Worm (Caenorhabditis elegans) whole organism, mixed stage, embryonic: ENCODE results near the gene K07C11.7.

Source experiments
- M03D4.4 ChIP-seq: sonication (generic microtip); optimal IDR thresholded peaks from 2 replicates; lab custom pipeline; 2017; ENCODE audit warnings: mild to moderate bottlenecking, missing genetic modification characterization, missing compliant biosample characterization
- bed-3 ChIP-seq: fragments of 200-800 bp; sonication (Bioruptor generic); optimal IDR thresholded peaks from 3 replicates; lab custom pipeline; 2018; ENCODE audit warnings: mild to moderate bottlenecking, missing genetic modification characterization, moderate library complexity, missing compliant biosample characterization
- ceh-39 ChIP-seq: fragments of 150-350 bp; optimal IDR thresholded peaks from 2 replicates; lab custom pipeline; 2014; ENCODE audit warnings: missing biosample characterization, missing genetic modification characterization
- ceh-83 ChIP-seq: fragments of 200-800 bp; sonication (Bioruptor generic); optimal IDR thresholded peaks from 2 replicates; lab custom pipeline; 2018; ENCODE audit warnings: mild to moderate bottlenecking, missing genetic modification characterization, missing compliant biosample characterization
- ces-1 ChIP-seq: fragments of 150-350 bp; optimal IDR thresholded peaks from 2 replicates; lab custom pipeline; 2014; ENCODE audit warnings: missing biosample characterization, missing genetic modification reagents, missing genetic modification characterization
- cnd-1 ChIP-seq: fragments of 200-800 bp; sonication (Bioruptor generic); optimal IDR thresholded peaks from 2 replicates; lab custom pipeline; 2018; ENCODE audit warnings: mild to moderate bottlenecking, missing genetic modification characterization, missing compliant biosample characterization
- drap-1 ChIP-seq: fragments of 200-800 bp; sonication (Bioruptor generic); optimal IDR thresholded peaks from 3 replicates; lab custom pipeline; 2018; ENCODE audit warnings: mild to moderate bottlenecking, missing genetic modification characterization, missing compliant biosample characterization
- elt-3 ChIP-seq: fragments of 150-350 bp; optimal IDR thresholded peaks from 2 replicates; lab custom pipeline; 2014; ENCODE audit warnings: missing biosample characterization, missing genetic modification characterization
- flh-1 ChIP-seq: fragments of 200-800 bp; sonication (Bioruptor generic); optimal IDR thresholded peaks from 2 replicates; lab custom pipeline; 2018; ENCODE audit warnings: mild to moderate bottlenecking, missing genetic modification characterization, moderate library complexity, missing compliant biosample characterization
- ham-2 ChIP-seq: fragments of 200-800 bp; sonication (Bioruptor generic); optimal IDR thresholded peaks from 2 replicates; lab custom pipeline; 2018; ENCODE audit warnings: mild to moderate bottlenecking, missing genetic modification characterization, missing compliant biosample characterization
- hlh-1 ChIP-seq: fragments of 150-350 bp; optimal IDR thresholded peaks from 2 replicates; lab custom pipeline; 2014; ENCODE audit warnings: missing biosample characterization, missing genetic modification reagents, missing genetic modification characterization
- lin-13 ChIP-seq: fragments of 150-350 bp; optimal IDR thresholded peaks from 2 replicates; lab custom pipeline; 2014; ENCODE audit warnings: missing biosample characterization, missing genetic modification characterization
- lin-32 ChIP-seq: fragments of 200-800 bp; sonication (Bioruptor generic); optimal IDR thresholded peaks from 2 replicates; lab custom pipeline; 2018; ENCODE audit warnings: mild to moderate bottlenecking, missing genetic modification characterization, missing compliant biosample characterization
- lsy-2 ChIP-seq: fragments of 150-350 bp; optimal IDR thresholded peaks from 2 replicates; lab custom pipeline; 2014; ENCODE audit warnings: missing biosample characterization, missing genetic modification characterization
- mep-1 ChIP-seq: fragments of 150-350 bp; optimal IDR thresholded peaks from 2 replicates; lab custom pipeline; 2017; ENCODE audit warnings: missing biosample characterization, missing genetic modification reagents, missing genetic modification characterization, inconsistent platforms
- mls-2 ChIP-seq: sonication (generic microtip); optimal IDR thresholded peaks from 2 replicates; lab custom pipeline; 2016; ENCODE audit warnings: mild to moderate bottlenecking, missing genetic modification characterization, moderate library complexity, missing compliant biosample characterization
- nhr-12 ChIP-seq: fragments of 150-350 bp; optimal IDR thresholded peaks from 2 replicates; lab custom pipeline; 2014; ENCODE audit warnings: missing biosample characterization, missing genetic modification characterization
- nhr-2 ChIP-seq: fragments of 150-350 bp; optimal IDR thresholded peaks from 2 replicates; lab custom pipeline; 2014; ENCODE audit warnings: missing biosample characterization, missing genetic modification characterization
- nhr-28 ChIP-seq: fragments of 150-350 bp; optimal IDR thresholded peaks from 2 replicates; lab custom pipeline; 2014; ENCODE audit warnings: missing biosample characterization, missing genetic modification characterization
- nhr-76 ChIP-seq: sonication (generic microtip); optimal IDR thresholded peaks from 2 replicates; lab custom pipeline; 2017; ENCODE audit warnings: missing biosample characterization, missing genetic modification characterization
- pha-4 ChIP-seq: fragments of 150-350 bp; optimal IDR thresholded peaks from 2 replicates; lab custom pipeline; 2018; ENCODE audit warnings: missing biosample characterization, missing genetic modification reagents, missing genetic modification characterization
- sem-2 ChIP-seq: fragments of 200-800 bp; sonication (Bioruptor generic); optimal IDR thresholded peaks from 2 replicates; lab custom pipeline; 2018; ENCODE audit warnings: mild to moderate bottlenecking, missing genetic modification characterization, missing compliant biosample characterization
- snpc-4 ChIP-seq: fragments of 150-350 bp; optimal IDR thresholded peaks from 2 replicates; lab custom pipeline; 2014; ENCODE audit warnings: missing biosample characterization, missing genetic modification characterization
- sptf-1 ChIP-seq: sonication (generic microtip); optimal IDR thresholded peaks from 2 replicates; lab custom pipeline; 2017; ENCODE audit warnings: mild to moderate bottlenecking, missing genetic modification characterization, moderate library complexity, missing compliant biosample characterization
- tbx-8 ChIP-seq: fragments of 200-800 bp; sonication (Bioruptor generic); optimal IDR thresholded peaks from 2 replicates; lab custom pipeline; 2018; ENCODE audit warnings: mild to moderate bottlenecking, missing genetic modification characterization, moderate library complexity, missing compliant biosample characterization
- unc-120 ChIP-seq: sonication (generic microtip); optimal IDR thresholded peaks from 2 replicates; lab custom pipeline; 2017; ENCODE audit warnings: missing genetic modification characterization, missing compliant biosample characterization; ENCODE audit not compliant: poor library complexity, severe bottlenecking
- unc-39 ChIP-seq: fragments of 150-350 bp; optimal IDR thresholded peaks from 2 replicates; lab custom pipeline; 2014; ENCODE audit warnings: missing biosample characterization, missing genetic modification characterization
- zip-8 ChIP-seq: fragments of 150-350 bp; optimal IDR thresholded peaks from 2 replicates; lab custom pipeline; 2014; ENCODE audit warnings: missing biosample characterization, missing genetic modification characterization
- ztf-11 ChIP-seq: fragments of 150-350 bp; optimal IDR thresholded peaks from 2 replicates; lab custom pipeline; 2014; ENCODE audit warnings: missing biosample characterization, missing genetic modification characterization

Gene K07C11.7

DNA sequence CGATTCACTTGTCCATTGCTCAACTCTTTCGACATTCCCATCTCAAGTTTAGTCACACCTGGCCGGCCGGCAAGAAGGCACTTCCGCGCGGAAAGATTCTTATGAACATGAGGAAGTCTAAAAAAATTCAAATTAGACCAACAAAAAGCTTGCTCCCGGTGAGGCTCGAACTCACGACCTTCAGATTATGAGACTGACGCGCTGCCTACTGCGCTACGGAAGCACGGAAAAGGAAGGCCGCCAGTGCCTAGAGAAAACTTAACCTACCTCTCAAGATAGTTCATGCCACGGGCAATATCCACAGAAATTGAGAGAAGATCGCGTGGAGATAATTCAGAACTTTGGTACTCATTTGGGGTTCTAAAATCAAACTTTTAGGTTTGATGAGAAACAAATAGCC lies 16.3 kb upstream of the K07C11.7 start:
- no peak for TF ChIP-seq sem-2
- peak; percentile 68 for TF ChIP-seq ceh-83 (GFP tag; lab: Kevin White, UChicago)
- peak; percentile 5 for TF ChIP-seq M03D4.4 (tag; lab: Kevin White, UChicago)
- peak; percentile 11 for TF ChIP-seq drap-1 (GFP tag; lab: Kevin White, UChicago)
- no peak for TF ChIP-seq nhr-2 (tag; lab: Kevin White, UChicago)
- peak; percentile 38 for TF ChIP-seq unc-120 (tag; lab: Kevin White, UChicago)
- TF ChIP-seq, all 35 proteins: peak for 4

DNA sequence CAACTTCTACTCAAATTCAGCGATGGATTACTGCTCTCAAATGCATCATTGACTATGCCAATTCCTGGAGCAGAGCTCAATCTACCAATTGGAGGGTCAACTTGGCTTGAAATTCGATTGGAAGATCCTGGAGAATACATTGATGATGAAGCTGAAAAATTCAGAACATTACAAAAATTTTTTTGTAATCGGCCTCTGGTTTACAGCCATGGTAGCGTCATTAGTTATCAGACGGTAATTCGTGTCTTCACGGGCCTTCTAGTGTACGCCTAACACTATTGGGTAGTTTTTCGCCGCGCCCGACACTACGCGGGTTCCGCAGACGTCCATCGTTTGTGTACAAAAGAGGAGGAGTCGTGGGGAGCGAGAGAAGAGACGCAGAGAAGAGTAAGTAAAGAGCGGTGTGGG lies 14.9 kb upstream of the K07C11.7 start:
- TF ChIP-seq ceh-83 (GFP tag; lab: Kevin White, UChicago): no peak
- TF ChIP-seq mep-1 (tag; lab: Kevin White, UChicago): peak; percentile 23
- TF ChIP-seq lin-13 (tag; lab: Kevin White, UChicago): peak; percentile 17
- peak; percentile 31 for TF ChIP-seq sptf-1 (tag; lab: Kevin White, UChicago)
- TF ChIP-seq lin-32 (GFP tag; lab: Kevin White, UChicago): no peak
- no peak for TF ChIP-seq unc-39 (tag; lab: Kevin White, UChicago)
- peak; percentile 39 for TF ChIP-seq ceh-39 (tag; lab: Kevin White, UChicago)
- no peak for TF ChIP-seq ces-1
- TF ChIP-seq sem-2: no peak
- TF ChIP-seq flh-1 (GFP tag; lab: Kevin White, UChicago): no peak
- TF ChIP-seq hlh-1 (tag; lab: Kevin White, UChicago): peak; percentile 4
- TF ChIP-seq pha-4 (tag; lab: Kevin White, UChicago): peak; percentile 39
- TF ChIP-seq ztf-11 (tag; lab: Kevin White, UChicago): no peak
- TF ChIP-seq unc-120 (tag; lab: Kevin White, UChicago): peak; percentile 95
- peak; percentile 8 for TF ChIP-seq cnd-1
- no peak for TF ChIP-seq nhr-76 (tag; lab: Kevin White, UChicago)
- TF ChIP-seq nhr-28 (tag; lab: Kevin White, UChicago): no peak
- TF ChIP-seq drap-1 (GFP tag; lab: Kevin White, UChicago): peak; percentile 83
- TF ChIP-seq lsy-2: peak; percentile 39

DNA sequence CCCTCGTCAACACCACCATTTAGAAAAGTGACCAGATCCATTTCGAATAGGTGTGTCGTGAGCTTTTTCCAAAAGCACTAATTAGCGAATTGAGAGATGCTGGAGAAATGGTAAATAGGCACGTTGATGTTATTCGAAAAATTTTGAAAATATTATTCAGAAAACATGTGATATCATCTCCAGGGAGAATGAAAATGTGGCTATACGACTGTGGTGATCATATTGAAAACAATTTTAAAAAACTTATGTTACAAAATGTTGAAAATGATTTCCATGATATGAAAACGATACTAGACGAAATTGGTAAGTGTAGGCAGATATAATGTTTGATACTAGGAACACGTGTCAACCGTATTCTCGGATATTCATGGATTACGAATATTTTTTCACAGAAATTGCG lies 13.0 kb upstream of the K07C11.7 start, which contains the start of gene K07C11.10:
Gene K07C11.10 (minus strand): TSS at position 101 of the 400 bp plus-strand sequence.
- TF ChIP-seq ham-2 (GFP tag; lab: Kevin White, UChicago) (no peak), ces-1 (no peak), snpc-4 (tag; lab: Kevin White, UChicago) (no peak)

DNA sequence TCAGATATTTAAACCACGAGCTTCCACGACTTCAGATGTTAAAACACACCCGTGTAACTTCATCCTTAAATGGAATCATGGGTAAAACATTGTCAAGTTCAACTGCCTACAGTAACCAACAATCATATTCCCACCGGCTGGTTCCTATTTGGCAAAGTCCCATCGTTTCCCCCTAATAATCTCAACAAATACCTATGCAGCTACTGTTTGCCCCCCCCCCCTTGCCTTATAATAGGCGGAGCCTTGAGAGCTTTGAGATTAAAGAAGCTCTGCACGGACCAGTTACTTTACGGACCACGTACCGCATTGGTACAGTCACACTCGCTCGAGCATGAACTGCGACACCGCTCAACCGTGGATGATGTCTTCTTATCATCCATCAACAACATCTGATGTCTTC lies 10.9 kb upstream of the K07C11.7 start, which contains the start of gene pax-1:
Gene pax-1 (plus strand): TSS at position 301 of the 400 bp plus-strand sequence.
- TF ChIP-seq cnd-1: no peak
- no peak for TF ChIP-seq M03D4.4 (tag; lab: Kevin White, UChicago)
- no peak for TF ChIP-seq drap-1 (GFP tag; lab: Kevin White, UChicago)
- TF ChIP-seq tbx-8 (GFP tag; lab: Kevin White, UChicago): no peak
- no peak for TF ChIP-seq hlh-1 (tag; lab: Kevin White, UChicago)
- no peak for TF ChIP-seq ces-1
- no peak for TF ChIP-seq nhr-2 (tag; lab: Kevin White, UChicago)
- TF ChIP-seq lsy-2: no peak
- TF ChIP-seq pha-4 (tag; lab: Kevin White, UChicago): no peak
- TF ChIP-seq, all 35 proteins: peak for 0

DNA sequence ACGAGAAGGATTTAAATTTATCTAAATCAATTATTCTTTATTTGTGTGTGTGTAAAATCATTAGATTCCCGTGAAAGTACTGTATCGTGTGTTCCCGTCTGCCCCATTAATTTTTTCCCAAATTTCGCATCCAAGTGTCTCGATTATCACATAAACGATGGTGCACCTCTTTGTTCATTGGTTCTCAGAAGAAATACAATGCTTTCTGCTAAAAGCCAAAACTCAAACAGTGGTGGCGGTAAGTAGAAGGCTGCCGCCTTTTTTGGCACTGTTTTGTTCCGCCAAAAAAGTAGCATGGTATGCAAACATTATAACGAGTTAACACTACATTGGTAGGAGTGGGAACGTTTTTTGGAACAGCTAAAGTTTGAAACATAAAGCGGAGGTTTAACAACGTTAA lies 9.6 kb upstream of the K07C11.7 start:
- TF ChIP-seq cnd-1 (no peak), lin-13 (tag; lab: Kevin White, UChicago) (no peak), unc-120 (tag; lab: Kevin White, UChicago) (no peak), drap-1 (GFP tag; lab: Kevin White, UChicago) (no peak), mls-2 (no peak), elt-3 (no peak), mep-1 (tag; lab: Kevin White, UChicago) (no peak), unc-39 (tag; lab: Kevin White, UChicago) (no peak), nhr-12 (tag; lab: Kevin White, UChicago) (no peak), flh-1 (GFP tag; lab: Kevin White, UChicago) (no peak), nhr-76 (tag; lab: Kevin White, UChicago) (no peak), sem-2 (no peak), zip-8 (tag; lab: Kevin White, UChicago) (no peak), ceh-39 (tag; lab: Kevin White, UChicago) (no peak), lin-32 (GFP tag; lab: Kevin White, UChicago) (no peak), bed-3 (no peak), lsy-2 (no peak)
- TF ChIP-seq, all 35 proteins: peak for 0
